Fruit fly (Drosophila melanogaster) whole organism, prepupa: ENCODE results near the gene CG17198.
A peak's percentile ranks its signal among the peaks of the same experiment; 100 is the strongest.

Experiments used
- Blimp-1 ChIP-seq: fragments of 200-800 bp; sonication (Bioruptor generic); optimal IDR thresholded peaks from 3 replicates; lab custom pipeline; 2017; ENCODE audit warnings: missing biosample characterization, missing genetic modification characterization, mild to moderate bottlenecking, moderate library complexity, missing genetic modification reagents
- CG10669 ChIP-seq: fragments of 200-800 bp; sonication (Bioruptor generic); optimal IDR thresholded peaks from 3 replicates; lab custom pipeline; 2018; ENCODE audit warnings: missing biosample characterization, mild to moderate bottlenecking, missing genetic modification characterization, moderate library complexity
- CG11762 ChIP-seq: fragments of 200-800 bp; sonication (Bioruptor generic); optimal IDR thresholded peaks from 3 replicates; lab custom pipeline; 2016; ENCODE audit warnings: missing biosample characterization, missing genetic modification characterization; ENCODE audit not compliant: insufficient read depth
- CG11902 ChIP-seq: fragments of 200-800 bp; sonication (Bioruptor generic); optimal IDR thresholded peaks from 3 replicates; lab custom pipeline; 2016; ENCODE audit warnings: missing biosample characterization, missing genetic modification characterization
- CG15336 ChIP-seq: fragments of 200-800 bp; sonication (Bioruptor generic); IDR thresholded peaks from 2 replicates; pipeline ENCODE4 v1.3.6; 2022; ENCODE audit warnings: missing biosample characterization, missing genetic modification characterization
- CG3032 ChIP-seq: fragments of 200-800 bp; optimal IDR thresholded peaks from 2 replicates; lab custom pipeline; 2019; ENCODE audit warnings: missing biosample characterization, mild to moderate bottlenecking, missing genetic modification characterization, moderate library complexity
- CG32006 ChIP-seq: fragments of 200-800 bp; sonication (Bioruptor generic); optimal IDR thresholded peaks from 3 replicates; lab custom pipeline; 2017; ENCODE audit warnings: missing biosample characterization, mild to moderate bottlenecking, missing genetic modification characterization
- CG34406 ChIP-seq: fragments of 200-800 bp; sonication (Bioruptor generic); optimal IDR thresholded peaks from 3 replicates; lab custom pipeline; 2016; ENCODE audit warnings: missing biosample characterization, missing genetic modification characterization
- CG3919 ChIP-seq: fragments of 200-800 bp; sonication (Bioruptor generic); optimal IDR thresholded peaks from 3 replicates; lab custom pipeline; 2016; ENCODE audit warnings: missing biosample characterization, missing genetic modification characterization
- CG6276 ChIP-seq: fragments of 200-800 bp; sonication (Bioruptor generic); optimal IDR thresholded peaks from 2 replicates; lab custom pipeline; 2017; ENCODE audit warnings: missing biosample characterization, mild to moderate bottlenecking, missing genetic modification characterization
- CG6792 ChIP-seq: fragments of 200-800 bp; sonication (Bioruptor generic); optimal IDR thresholded peaks from 3 replicates; lab custom pipeline; 2016; ENCODE audit warnings: missing biosample characterization, missing genetic modification characterization
- CG8632 ChIP-seq: fragments of 200-800 bp; sonication (Bioruptor generic); optimal IDR thresholded peaks from 3 replicates; lab custom pipeline; 2016; ENCODE audit warnings: missing biosample characterization, missing genetic modification characterization
- Eip75B ChIP-seq: fragments of 200-800 bp; sonication (Bioruptor generic); optimal IDR thresholded peaks from 3 replicates; lab custom pipeline; 2016; ENCODE audit warnings: missing biosample characterization, missing genetic modification characterization
- Ets21C ChIP-seq: fragments of 200-800 bp; sonication (Bioruptor generic); optimal IDR thresholded peaks from 3 replicates; lab custom pipeline; 2016; ENCODE audit warnings: missing biosample characterization, missing genetic modification characterization
- Ets96B ChIP-seq: fragments of 200-800 bp; optimal IDR thresholded peaks from 2 replicates; lab custom pipeline; 2019; ENCODE audit warnings: missing biosample characterization, mild to moderate bottlenecking, missing genetic modification characterization, moderate library complexity
- Gug ChIP-seq: fragments of 200-800 bp; sonication (Bioruptor generic); IDR thresholded peaks from 2 replicates; pipeline ENCODE4 v1.3.6; 2022; ENCODE audit warnings: missing biosample characterization, missing genetic modification characterization
- Met ChIP-seq: fragments of 200-800 bp; sonication (Bioruptor generic); optimal IDR thresholded peaks from 3 replicates; lab custom pipeline; 2016; ENCODE audit warnings: missing biosample characterization, missing genetic modification characterization
- OdsH ChIP-seq: fragments of 200-800 bp; sonication (Bioruptor generic); optimal IDR thresholded peaks from 3 replicates; lab custom pipeline; 2016; ENCODE audit warnings: missing biosample characterization, missing genetic modification characterization
- Smox ChIP-seq: fragments of 200-800 bp; sonication (Bioruptor generic); optimal IDR thresholded peaks from 3 replicates; lab custom pipeline; 2016; ENCODE audit warnings: missing biosample characterization, missing genetic modification characterization
- Sox102F ChIP-seq: fragments of 200-800 bp; sonication (Bioruptor generic); optimal IDR thresholded peaks from 2 replicates; lab custom pipeline; 2016; ENCODE audit warnings: missing biosample characterization, mild to moderate bottlenecking, missing genetic modification characterization
- Sox15 ChIP-seq: fragments of 200-800 bp; sonication (Bioruptor generic); optimal IDR thresholded peaks from 3 replicates; lab custom pipeline; 2016; ENCODE audit warnings: missing biosample characterization, missing genetic modification characterization
- acj6 ChIP-seq: fragments of 200-800 bp; sonication (Bioruptor generic); optimal IDR thresholded peaks from 3 replicates; lab custom pipeline; 2016; ENCODE audit warnings: missing biosample characterization, missing genetic modification characterization
- cyc ChIP-seq: fragments of 200-800 bp; sonication (Bioruptor generic); optimal IDR thresholded peaks from 3 replicates; lab custom pipeline; 2016; ENCODE audit warnings: missing biosample characterization, missing genetic modification characterization
- dac ChIP-seq: fragments of 200-800 bp; sonication (Bioruptor generic); optimal IDR thresholded peaks from 2 replicates; lab custom pipeline; 2017; ENCODE audit warnings: missing biosample characterization, mild to moderate bottlenecking, missing genetic modification characterization
- esn ChIP-seq: fragments of 200-800 bp; sonication (Bioruptor generic); optimal IDR thresholded peaks from 2 replicates; lab custom pipeline; 2016; ENCODE audit warnings: missing biosample characterization, mild to moderate bottlenecking, missing genetic modification characterization, moderate library complexity
- lz ChIP-seq: fragments of 200-800 bp; sonication (Bioruptor generic); optimal IDR thresholded peaks from 3 replicates; lab custom pipeline; 2016; ENCODE audit warnings: missing biosample characterization, missing genetic modification characterization
- pdm3 ChIP-seq: fragments of 200-800 bp; sonication (Bioruptor generic); optimal IDR thresholded peaks from 3 replicates; lab custom pipeline; 2016; ENCODE audit warnings: missing biosample characterization, missing genetic modification characterization
- spab ChIP-seq: fragments of 200-800 bp; sonication (Bioruptor generic); optimal IDR thresholded peaks from 2 replicates; lab custom pipeline; 2017; ENCODE audit warnings: missing biosample characterization, mild to moderate bottlenecking, missing genetic modification characterization, missing genetic modification reagents
- topi ChIP-seq: fragments of 200-800 bp; sonication (Bioruptor generic); optimal IDR thresholded peaks from 3 replicates; lab custom pipeline; 2016; ENCODE audit warnings: missing biosample characterization, missing genetic modification characterization
- vri ChIP-seq: fragments of 200-800 bp; sonication (Bioruptor generic); optimal IDR thresholded peaks from 3 replicates; lab custom pipeline; 2016; ENCODE audit warnings: missing biosample characterization, mild to moderate bottlenecking, missing genetic modification characterization

Gene CG17198

dm6 chr3R:25737735-25738371 lies 37.3 kb downstream of the CG17198 start (continued):
- TF ChIP-seq topi (GFP tag; lab: Kevin White, UChicago) (peak; percentile 99), esn (peak; percentile 99), Gug (GFP tag; lab: Robert Waterston, UW) (peak; percentile 98), OdsH (GFP tag; lab: Kevin White, UChicago) (peak; percentile 99), Smox (GFP tag; lab: Kevin White, UChicago) (peak; percentile 98), pdm3 (GFP tag; lab: Kevin White, UChicago) (peak; percentile 99), acj6 (peak; percentile 99), CG8632 (GFP tag; lab: Kevin White, UChicago) (peak; percentile 99), CG3032 (peak; percentile 99)

- TF ChIP-seq lz (GFP tag; lab: Kevin White, UChicago) (no peak), CG6276 (GFP tag; lab: Kevin White, UChicago) (no peak), CG10669 (GFP tag; lab: Kevin White, UChicago) (no peak)
- TF ChIP-seq, all 60 proteins: peak for 0
Observed at dm6 chr3R:25735801-25736068, 39.4 kb downstream of the CG17198 start.

dm6 chr3R:25734967-25735800 lies 40.0 kb downstream of the CG17198 start:
- no peak for TF ChIP-seq Met (GFP tag; lab: Kevin White, UChicago)
- TF ChIP-seq vri (GFP tag; lab: Kevin White, UChicago) = peak; percentile 59

- no peak for TF ChIP-seq CG15336 (GFP tag; lab: Robert Waterston, UW)
- no peak for TF ChIP-seq cyc (GFP tag; lab: Kevin White, UChicago)
- no peak for TF ChIP-seq CG32006 (GFP tag; lab: Kevin White, UChicago)
- no peak for TF ChIP-seq Met (GFP tag; lab: Kevin White, UChicago)
- TF ChIP-seq spab (GFP tag; lab: Kevin White, UChicago) = no peak
- no peak for TF ChIP-seq acj6
- no peak for TF ChIP-seq OdsH (GFP tag; lab: Kevin White, UChicago)
- TF ChIP-seq Ets21C (GFP tag; lab: Kevin White, UChicago) = no peak
- TF ChIP-seq CG34406 (GFP tag; lab: Kevin White, UChicago) = no peak
- no peak for TF ChIP-seq CG11762 (GFP tag; lab: Kevin White, UChicago)
- no peak for TF ChIP-seq Sox102F
- no peak for TF ChIP-seq Sox15
- TF ChIP-seq CG3919 (GFP tag; lab: Kevin White, UChicago) = no peak
- TF ChIP-seq CG11902 (GFP tag; lab: Kevin White, UChicago) = no peak
- no peak for TF ChIP-seq Ets96B (tag; lab: Kevin White, UChicago)
- no peak for TF ChIP-seq Blimp-1 (GFP tag; lab: Kevin White, UChicago)
- no peak for TF ChIP-seq Eip75B (GFP tag; lab: Kevin White, UChicago)
- TF ChIP-seq dac = no peak
- TF ChIP-seq CG8632 (GFP tag; lab: Kevin White, UChicago) = no peak
- no peak for TF ChIP-seq CG6792 (GFP tag; lab: Kevin White, UChicago)
Observed at dm6 chr3R:25723795-25724194, 51.4 kb downstream of the CG17198 start.
